Worm (Caenorhabditis elegans) whole organism, L3 larva: ENCODE data around the gene math-34.
"Not testable (repeated sequence)": the region's sequence is repeated elsewhere in the genome, so short reads cannot be mapped to it uniquely, and the experiment has no call there.

Experiments used
- R02D3.7 ChIP-seq: fragments of 150-350 bp; optimal IDR thresholded peaks from 2 replicates; lab custom pipeline; 2014; ENCODE audit warnings: missing biosample characterization, missing genetic modification characterization
- ZK546.5 ChIP-seq: sonication (generic microtip); optimal IDR thresholded peaks from 2 replicates; lab custom pipeline; 2017; ENCODE audit warnings: missing biosample characterization, missing genetic modification characterization
- aly-2 ChIP-seq: fragments of 150-350 bp; optimal IDR thresholded peaks from 2 replicates; lab custom pipeline; 2014; ENCODE audit warnings: missing biosample characterization, missing genetic modification characterization
- ceh-16 ChIP-seq: sonication (generic microtip); optimal IDR thresholded peaks from 2 replicates; lab custom pipeline; 2017; ENCODE audit warnings: missing biosample characterization, missing genetic modification characterization
- ceh-82 ChIP-seq: fragments of 150-350 bp; optimal IDR thresholded peaks from 2 replicates; lab custom pipeline; 2014; ENCODE audit warnings: missing biosample characterization, missing genetic modification characterization
- ceh-9 ChIP-seq: sonication (generic microtip); optimal IDR thresholded peaks from 2 replicates; lab custom pipeline; 2018; ENCODE audit warnings: missing biosample characterization, missing genetic modification characterization
- egl-27 ChIP-seq: sonication (generic microtip); optimal IDR thresholded peaks from 4 replicates; lab custom pipeline; 2017; ENCODE audit warnings: missing biosample characterization, missing genetic modification reagents, missing genetic modification characterization
- elt-1 ChIP-seq: fragments of 150-350 bp; optimal IDR thresholded peaks from 2 replicates; lab custom pipeline; 2014; ENCODE audit warnings: missing biosample characterization, missing genetic modification characterization
- elt-2 ChIP-seq: sonication (generic microtip); optimal IDR thresholded peaks from 2 replicates; lab custom pipeline; 2016; ENCODE audit warnings: missing genetic modification reagents, mild to moderate bottlenecking, missing genetic modification characterization, missing compliant biosample characterization
- elt-3 ChIP-seq, 3 experiments: fragments of 150-350 bp in 1 of 3; sonication (generic microtip) in 2 of 3; optimal IDR thresholded peaks; 2 replicates in 2 of 3; 4 replicates in 1 of 3; lab custom pipeline; 2014 to 2017; ENCODE audit warnings: missing biosample characterization in 3 of 3, missing genetic modification characterization in 3 of 3
- eor-1 ChIP-seq, 2 experiments: fragments of 150-350 bp; optimal IDR thresholded peaks; 2 replicates each; lab custom pipeline; 2014 to 2018; ENCODE audit warnings: missing biosample characterization in 2 of 2, missing genetic modification characterization in 2 of 2
- fkh-10 ChIP-seq: sonication (generic microtip); optimal IDR thresholded peaks from 2 replicates; lab custom pipeline; 2017; ENCODE audit warnings: missing biosample characterization, missing genetic modification reagents, missing genetic modification characterization
- fkh-2 ChIP-seq: fragments of 150-350 bp; optimal IDR thresholded peaks from 2 replicates; lab custom pipeline; 2014; ENCODE audit warnings: missing biosample characterization, missing genetic modification reagents, missing genetic modification characterization
- hmg-11 ChIP-seq: sonication (generic microtip); optimal IDR thresholded peaks from 2 replicates; lab custom pipeline; 2016; ENCODE audit warnings: missing genetic modification characterization, missing compliant biosample characterization
- jun-1 ChIP-seq: fragments of 150-350 bp; optimal IDR thresholded peaks from 2 replicates; lab custom pipeline; 2014; ENCODE audit warnings: missing biosample characterization, missing genetic modification reagents, missing genetic modification characterization
- lin-15B ChIP-seq: fragments of 150-350 bp; optimal IDR thresholded peaks from 2 replicates; lab custom pipeline; 2014; ENCODE audit warnings: missing biosample characterization, missing genetic modification characterization
- lin-39 ChIP-seq: fragments of 150-350 bp; optimal IDR thresholded peaks from 2 replicates; lab custom pipeline; 2018; ENCODE audit warnings: missing biosample characterization, missing genetic modification reagents, missing genetic modification characterization
- lsy-12 ChIP-seq: sonication (generic microtip); optimal IDR thresholded peaks from 2 replicates; lab custom pipeline; 2016; ENCODE audit warnings: mild to moderate bottlenecking, missing genetic modification characterization, missing compliant biosample characterization
- mdl-1 ChIP-seq: fragments of 150-350 bp; optimal IDR thresholded peaks from 2 replicates; lab custom pipeline; 2014; ENCODE audit warnings: missing biosample characterization, missing genetic modification characterization
- nfya-1 ChIP-seq: sonication (generic microtip); optimal IDR thresholded peaks from 2 replicates; lab custom pipeline; 2017; ENCODE audit warnings: missing genetic modification characterization, mild to moderate bottlenecking, missing compliant biosample characterization, antibody characterized with exemption, moderate library complexity; ENCODE audit not compliant: insufficient read depth
- nhr-11 ChIP-seq: fragments of 150-350 bp; optimal IDR thresholded peaks from 2 replicates; lab custom pipeline; 2014; ENCODE audit warnings: missing biosample characterization, missing genetic modification characterization
- nhr-12 ChIP-seq: fragments of 150-350 bp; optimal IDR thresholded peaks from 2 replicates; lab custom pipeline; 2014; ENCODE audit warnings: missing biosample characterization, missing genetic modification characterization
- nhr-23 ChIP-seq: fragments of 150-350 bp; optimal IDR thresholded peaks from 2 replicates; lab custom pipeline; 2014; ENCODE audit warnings: missing biosample characterization, missing genetic modification reagents, missing genetic modification characterization
- nhr-237 ChIP-seq: fragments of 150-350 bp; optimal IDR thresholded peaks from 2 replicates; lab custom pipeline; 2014; ENCODE audit warnings: missing biosample characterization, missing genetic modification characterization
- nhr-25 ChIP-seq: sonication (generic microtip); optimal IDR thresholded peaks from 2 replicates; lab custom pipeline; 2017; ENCODE audit warnings: missing biosample characterization, missing genetic modification characterization
- nhr-28 ChIP-seq: fragments of 150-350 bp; optimal IDR thresholded peaks from 2 replicates; lab custom pipeline; 2014; ENCODE audit warnings: missing biosample characterization, missing genetic modification characterization
- nhr-43 ChIP-seq: sonication (generic microtip); optimal IDR thresholded peaks from 2 replicates; lab custom pipeline; 2016; ENCODE audit warnings: mild to moderate bottlenecking, missing genetic modification characterization, missing compliant biosample characterization; ENCODE audit not compliant: poor library complexity, severe bottlenecking
- nhr-76 ChIP-seq: fragments of 150-350 bp; sonication (generic microtip); optimal IDR thresholded peaks from 5 replicates; lab custom pipeline; 2014; ENCODE audit warnings: missing biosample characterization, missing genetic modification characterization
- pha-4 ChIP-seq: fragments of 150-350 bp; optimal IDR thresholded peaks from 2 replicates; lab custom pipeline; 2014; ENCODE audit warnings: missing biosample characterization, missing genetic modification reagents, missing genetic modification characterization
- pqm-1 ChIP-seq: fragments of 150-350 bp; optimal IDR thresholded peaks from 2 replicates; lab custom pipeline; 2017; ENCODE audit warnings: missing biosample characterization, missing genetic modification characterization, inconsistent platforms
- skn-1 ChIP-seq: fragments of 150-350 bp; optimal IDR thresholded peaks from 2 replicates; lab custom pipeline; 2014; ENCODE audit warnings: missing biosample characterization, missing genetic modification characterization
- tbx-2 ChIP-seq: sonication (generic microtip); optimal IDR thresholded peaks from 2 replicates; lab custom pipeline; 2016; ENCODE audit warnings: mild to moderate bottlenecking, missing genetic modification characterization, missing compliant biosample characterization
- unc-62 ChIP-seq: fragments of 150-350 bp; sonication (generic microtip); optimal IDR thresholded peaks from 4 replicates; lab custom pipeline; 2014; ENCODE audit warnings: missing biosample characterization, missing genetic modification reagents, missing genetic modification characterization
- ztf-11 ChIP-seq: fragments of 150-350 bp; optimal IDR thresholded peaks from 2 replicates; lab custom pipeline; 2014; ENCODE audit warnings: missing biosample characterization, missing genetic modification characterization
- ztf-4 ChIP-seq: fragments of 150-350 bp; optimal IDR thresholded peaks from 2 replicates; lab custom pipeline; 2014; ENCODE audit warnings: missing biosample characterization, missing genetic modification characterization

The math-34 gene

ce11 chrII:1040464-1040863, 11.7 kb downstream of the math-34 start, which contains the start of gene fbxb-39:
Gene fbxb-39, minus strand, starts transcription at chrII:1040564.
- TF ChIP-seq tbx-2 (no peak), ceh-82 (tag; lab: Kevin White, UChicago) (no peak), ceh-16 (no peak), ZK546.5 (tag; lab: Kevin White, UChicago) (no peak), eor-1 (tag; optimal IDR thresholded peaks at IDR 0.05; lab: Kevin White, UChicago) (no peak), skn-1 (no peak), nhr-25 (no peak), ztf-4 (tag; lab: Kevin White, UChicago) (no peak), lsy-12 (tag; lab: Kevin White, UChicago) (no peak)

ce11 chrII:1042227-1042626, 13.5 kb downstream of the math-34 start, which contains the start of gene fbxb-41:
Gene fbxb-41, minus strand, starts transcription at chrII:1042327.
- TF ChIP-seq nhr-23 (tag; lab: Kevin White, UChicago) = no peak
- no peak for TF ChIP-seq nfya-1 (tag; lab: Kevin White, UChicago)
- TF ChIP-seq jun-1 (tag; lab: Kevin White, UChicago) = no peak
- no peak for TF ChIP-seq nhr-43 (tag; lab: Kevin White, UChicago)
- TF ChIP-seq, all 47 proteins: peak for 0

- TF ChIP-seq lin-15B (tag; lab: Kevin White, UChicago); nhr-76 (tag; lab: Kevin White, UChicago); elt-1: not testable (repeated sequence)
Observed at ce11 chrII:1043932-1044331, 15.2 kb downstream of the math-34 start, which contains the start of gene fbxb-45. Gene fbxb-45, minus strand, starts transcription at chrII:1044032.

- TF ChIP-seq egl-27 (tag; lab: Kevin White, UChicago) (no peak), nhr-23 (tag; lab: Kevin White, UChicago) (no peak), nhr-237 (no peak), fkh-10 (GFP tag; lab: Kevin White, UChicago) (no peak), nhr-28 (no peak), unc-62 (no peak), elt-1 (no peak), eor-1 (tag; optimal IDR thresholded peaks at IDR 0.05; lab: Kevin White, UChicago) (no peak), pqm-1 (tag; lab: Kevin White, UChicago) (no peak), nhr-11 (tag; lab: Kevin White, UChicago) (no peak), elt-3 (tag; optimal IDR thresholded peaks at IDR 0.05; lab: Kevin White, UChicago) (no peak), aly-2 (tag; lab: Kevin White, UChicago) (no peak), fkh-2 (tag; lab: Kevin White, UChicago) (no peak), nhr-43 (tag; lab: Kevin White, UChicago) (no peak), ztf-11 (tag; lab: Kevin White, UChicago) (no peak), hmg-11 (tag; lab: Kevin White, UChicago) (no peak), nhr-25 (no peak), R02D3.7 (tag; lab: Kevin White, UChicago) (no peak), lin-15B (tag; lab: Kevin White, UChicago) (no peak)
Observed at ce11 chrII:1045692-1046091, 16.9 kb downstream of the math-34 start, which contains the start of gene str-148. Gene str-148, plus strand, starts transcription at chrII:1045992.

- TF ChIP-seq pha-4 (tag; lab: Kevin White, UChicago) (no peak), ceh-9 (no peak), ceh-16 (no peak), hmg-11 (tag; lab: Kevin White, UChicago) (no peak), pqm-1 (tag; lab: Kevin White, UChicago) (no peak)
Observed at ce11 chrII:1046937-1047336, 18.2 kb downstream of the math-34 start.

ce11 chrII:1049849-1050248, 21.1 kb downstream of the math-34 start, which contains the start of gene fbxb-40:
Gene fbxb-40, minus strand, starts transcription at chrII:1049949.
- TF ChIP-seq nhr-25 (no peak), aly-2 (tag; lab: Kevin White, UChicago) (no peak), ceh-9 (no peak), tbx-2 (no peak), pqm-1 (tag; lab: Kevin White, UChicago) (no peak), lsy-12 (tag; lab: Kevin White, UChicago) (no peak), ceh-16 (no peak), fkh-2 (tag; lab: Kevin White, UChicago) (no peak), nhr-11 (tag; lab: Kevin White, UChicago) (no peak), ZK546.5 (tag; lab: Kevin White, UChicago) (no peak), ztf-4 (tag; lab: Kevin White, UChicago) (no peak), mdl-1 (no peak), nhr-43 (tag; lab: Kevin White, UChicago) (no peak), lin-39 (tag; lab: Kevin White, UChicago) (no peak), nhr-12 (tag; lab: Kevin White, UChicago) (no peak), elt-2 (tag; lab: Kevin White, UChicago) (no peak), lin-15B (tag; lab: Kevin White, UChicago) (no peak), elt-3 (tag; optimal IDR thresholded peaks at IDR 0.05; lab: Kevin White, UChicago) (no peak), skn-1 (no peak)
